Worm (Caenorhabditis elegans): ENCODE results near the gene F55A11.6.

DNA sequence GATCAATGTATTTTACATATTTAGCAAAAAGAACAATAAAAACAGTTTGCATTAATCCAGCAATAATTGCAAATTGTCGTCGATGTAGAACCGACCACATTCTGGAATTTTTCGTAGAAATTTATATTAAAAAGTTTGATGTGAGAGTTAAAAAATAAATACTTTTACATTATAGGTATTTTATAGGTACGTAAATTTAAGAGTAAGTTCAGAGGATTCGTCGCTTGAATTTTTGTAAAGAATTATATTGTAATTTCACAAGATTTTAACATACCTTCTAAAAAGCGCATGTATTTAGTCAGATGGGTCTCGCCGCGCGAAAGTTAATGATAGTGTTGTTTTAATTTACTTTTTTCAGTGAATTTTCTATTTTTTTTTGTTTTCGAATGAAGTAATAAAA, 46.6 kb upstream of the F55A11.6 start, which contains the start of gene rhr-2:
- TF ChIP-seq ces-1 (GFP tag; optimal IDR thresholded peaks at IDR 0.05) (no peak), elt-1 (tag; optimal IDR thresholded peaks at IDR 0.05; ENCODE audit: borderline replicate concordance, insufficient read depth) (no peak), unc-62 (GFP tag; optimal IDR thresholded peaks at IDR 0.05) (no peak), lsy-2 (tag; optimal IDR thresholded peaks at IDR 0.05) (no peak), pha-4 (tag; optimal IDR thresholded peaks at IDR 0.05) (no peak), lin-13 (tag; optimal IDR thresholded peaks at IDR 0.05) (no peak), bed-3 (GFP tag; optimal IDR thresholded peaks at IDR 0.05) (no peak), nhr-28 (tag; optimal IDR thresholded peaks at IDR 0.05) (no peak), nhr-237 (tag; optimal IDR thresholded peaks at IDR 0.05) (no peak), nhr-12 (tag; optimal IDR thresholded peaks at IDR 0.05) (no peak), mep-1 (tag; optimal IDR thresholded peaks at IDR 0.05) (no peak), nhr-76 (tag; optimal IDR thresholded peaks at IDR 0.05) (no peak), ceh-39 (tag; optimal IDR thresholded peaks at IDR 0.05) (no peak), hlh-1 (tag; optimal IDR thresholded peaks at IDR 0.05) (no peak)

Measured in whole organism, mixed stage, embryonic.